Worm (Caenorhabditis elegans): ENCODE data around the gene T27E9.6.
A peak's percentile ranks its signal among the peaks of the same experiment; 100 is the strongest.

DNA sequence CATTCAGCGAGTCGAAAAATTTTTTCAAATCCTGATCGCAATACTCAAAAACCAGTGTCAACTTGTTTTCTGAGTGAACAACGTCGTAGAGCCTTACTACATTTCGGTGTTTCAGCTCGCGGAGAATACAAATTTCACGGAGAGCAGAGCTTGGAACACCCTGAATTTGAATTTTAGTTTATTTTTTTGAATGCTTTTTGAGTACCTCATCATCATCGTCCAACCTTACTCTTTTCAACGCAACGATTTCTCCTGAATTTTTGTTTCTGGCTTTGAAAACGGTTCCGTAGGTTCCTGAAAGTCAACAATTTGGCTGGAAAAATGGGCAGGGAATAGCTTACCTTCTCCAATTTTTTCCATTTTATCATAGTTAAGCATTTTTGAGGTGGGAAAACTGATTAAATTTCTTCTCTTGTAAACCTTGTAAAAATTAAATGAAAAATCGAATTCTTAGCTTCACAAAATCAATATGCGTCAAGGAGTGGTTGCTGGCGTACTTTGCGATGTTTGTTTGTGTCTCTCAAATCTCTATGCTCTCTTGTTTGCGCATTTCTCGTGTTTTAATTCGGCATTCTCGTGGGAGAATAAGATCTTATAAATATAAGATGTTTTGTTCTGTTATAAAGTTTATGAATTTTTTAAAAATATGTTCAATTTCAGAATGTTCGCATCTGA is 10.5 kb downstream of the T27E9.6 start, which contains the start of gene cdk-5:
- peak in 1 of 2 experiments; percentile 91 for TF ChIP-seq unc-62 (GFP tag; optimal IDR thresholded peaks at IDR 0.05 in 1 of 2)
- no peak for TF ChIP-seq unc-62 (tag; optimal IDR thresholded peaks at IDR 0.05)
- TF ChIP-seq nhr-25 (tag; optimal IDR thresholded peaks at IDR 0.05; ENCODE audit: borderline replicate concordance, insufficient read depth) = no peak
- peak; percentile 51 for TF ChIP-seq lin-13 (GFP tag; optimal IDR thresholded peaks at IDR 0.05)
- no peak for TF ChIP-seq egl-27 (tag; optimal IDR thresholded peaks at IDR 0.05)
- TF ChIP-seq dpl-1 (GFP tag; optimal IDR thresholded peaks at IDR 0.05) = peak; percentile 86
- TF ChIP-seq aha-1 (tag) = peak; percentile 95
- TF ChIP-seq aly-2 (tag; optimal IDR thresholded peaks at IDR 0.05) = no peak
- TF ChIP-seq daf-12 (tag; optimal IDR thresholded peaks at IDR 0.05) = no peak
- TF ChIP-seq snpc-4 (tag; optimal IDR thresholded peaks at IDR 0.05) = no peak
